Fruit fly (Drosophila melanogaster): Measurements from ENCODE around the gene Hs2st.

dm6 chr2L:19424307-19424902 is 20.1 kb downstream of the Hs2st start:
- TF ChIP-seq EcR (GFP tag; optimal IDR thresholded peaks at IDR 0.05): no peak
- no peak for TF ChIP-seq CG8478 (optimal IDR thresholded peaks at IDR 0.05)

All from whole organism.